Worm (Caenorhabditis elegans): Measurements from ENCODE around the gene F55H2.8.
A peak's percentile ranks its signal among the peaks of the same experiment; 100 is the strongest.

Gene F55H2.8

ce11 chrIII:9513569-9513968, at the start of gene F55H2.8:
Gene F55H2.8 (plus strand): TSS chrIII:9513869.
- TF ChIP-seq pat-9 (tag; optimal IDR thresholded peaks at IDR 0.05) (no peak), sox-4 (tag; optimal IDR thresholded peaks at IDR 0.05) (no peak), ceh-9 (tag; optimal IDR thresholded peaks at IDR 0.05) (no peak), mec-3 (tag; optimal IDR thresholded peaks at IDR 0.05; ENCODE audit: borderline replicate concordance) (no peak), ztf-16 (tag; optimal IDR thresholded peaks at IDR 0.05) (no peak), Y22D7AL.16 (tag; optimal IDR thresholded peaks at IDR 0.05) (no peak), elt-2 (tag; optimal IDR thresholded peaks at IDR 0.05) (no peak), che-1 (tag; optimal IDR thresholded peaks at IDR 0.05) (no peak), lin-11 (tag; optimal IDR thresholded peaks at IDR 0.05) (no peak), ceh-6 (GFP tag; optimal IDR thresholded peaks at IDR 0.05) (no peak), ceh-48 (tag; optimal IDR thresholded peaks at IDR 0.05) (no peak), ceh-45 (GFP tag; IDR thresholded peaks at IDR 0.05) (no peak)

ce11 chrIII:9465424-9465823, 48.2 kb upstream of the F55H2.8 start, which contains the start of gene B0464.9:
Gene B0464.9 (plus strand): TSS chrIII:9465767.
- TF ChIP-seq nhr-232 (tag; optimal IDR thresholded peaks at IDR 0.05) (no peak), F13H6.1 (tag; optimal IDR thresholded peaks at IDR 0.05) (no peak), ets-4 (tag; optimal IDR thresholded peaks at IDR 0.05) (peak; percentile 56), K02D7.2 (tag; optimal IDR thresholded peaks at IDR 0.05) (no peak), tbx-2 (tag; optimal IDR thresholded peaks at IDR 0.05) (peak; percentile 81), C38D4.7 (GFP tag; optimal IDR thresholded peaks at IDR 0.05) (no peak), unc-3 (GFP tag; conservative IDR thresholded peaks at IDR 0.05) (no peak), unc-3 (tag; optimal IDR thresholded peaks at IDR 0.05) (no peak), ref-2 (tag; optimal IDR thresholded peaks at IDR 0.05) (peak; percentile 37), odd-2 (tag; optimal IDR thresholded peaks at IDR 0.05) (no peak), syd-9 (tag; optimal IDR thresholded peaks at IDR 0.05) (no peak), pag-3 (tag; optimal IDR thresholded peaks at IDR 0.05; ENCODE audit: borderline replicate concordance) (no peak), C08G9.2 (tag; optimal IDR thresholded peaks at IDR 0.05) (peak; percentile 76), rnt-1 (tag; optimal IDR thresholded peaks at IDR 0.05) (peak; percentile 4), ceh-31 (tag; optimal IDR thresholded peaks at IDR 0.05) (peak; percentile 77), pha-2 (tag; optimal IDR thresholded peaks at IDR 0.05) (no peak), sdc-2 (tag; optimal IDR thresholded peaks at IDR 0.05) (no peak), hlh-6 (tag; optimal IDR thresholded peaks at IDR 0.05) (no peak), hlh-15 (tag; optimal IDR thresholded peaks at IDR 0.05) (no peak), ceh-19 (GFP tag; optimal IDR thresholded peaks at IDR 0.05) (no peak), K09A11.1 (tag; optimal IDR thresholded peaks at IDR 0.05; ENCODE audit: insufficient read depth) (no peak), tbx-7 (tag; optimal IDR thresholded peaks at IDR 0.05) (peak; percentile 63), madf-2 (tag; optimal IDR thresholded peaks at IDR 0.05) (no peak), unc-42 (tag; optimal IDR thresholded peaks at IDR 0.05) (no peak), ttx-3 (tag; optimal IDR thresholded peaks at IDR 0.05) (peak; percentile 40), ahr-1 (tag; optimal IDR thresholded peaks at IDR 0.05) (no peak), dve-1 (tag; optimal IDR thresholded peaks at IDR 0.05) (no peak), fkh-6 (tag; optimal IDR thresholded peaks at IDR 0.05) (no peak), elt-4 (tag; optimal IDR thresholded peaks at IDR 0.05) (no peak), hlh-8 (tag; optimal IDR thresholded peaks at IDR 0.05) (peak; percentile 61), fax-1 (tag; optimal IDR thresholded peaks at IDR 0.05) (peak; percentile 45), unc-86 (tag; optimal IDR thresholded peaks at IDR 0.05) (no peak), hlh-13 (GFP tag; optimal IDR thresholded peaks at IDR 0.05) (no peak), elt-2 (tag; optimal IDR thresholded peaks at IDR 0.05) (peak; percentile 57), ceh-2 (tag; optimal IDR thresholded peaks at IDR 0.05) (peak; percentile 59), nhr-11 (tag; optimal IDR thresholded peaks at IDR 0.05) (no peak), T23F11.4 (GFP tag; optimal IDR thresholded peaks at IDR 0.05) (no peak), pqm-1 (tag; optimal IDR thresholded peaks at IDR 0.05) (no peak), ceh-14 (tag; optimal IDR thresholded peaks at IDR 0.05) (peak; percentile 10), zip-5 (tag; optimal IDR thresholded peaks at IDR 0.05) (peak; percentile 73)

All from whole organism, late embryonic.